Worm (Caenorhabditis elegans) whole organism, L4 larva: Measurements from ENCODE around the gene ifta-2.

Source experiments
- F26F4.8 ChIP-seq: fragments of 200-800 bp; sonication (Bioruptor generic); conservative IDR thresholded peaks from 2 replicates; pipeline ENCODE4 v1.3.6; 2022; ENCODE audit warnings: missing genetic modification characterization, missing compliant biosample characterization
- T26A8.4 ChIP-seq: fragments of 200-800 bp; sonication (Bioruptor generic); IDR thresholded peaks from 2 replicates; pipeline ENCODE4 v1.3.6; 2022; ENCODE audit warnings: missing genetic modification characterization, missing compliant biosample characterization
- ama-1 ChIP-seq: fragments of 150-350 bp; optimal IDR thresholded peaks from 2 replicates; lab custom pipeline; 2014; ENCODE audit warnings: inconsistent platforms, mixed read lengths
- ceh-32 ChIP-seq: sonication (generic microtip); optimal IDR thresholded peaks from 2 replicates; lab custom pipeline; 2016; ENCODE audit warnings: mild to moderate bottlenecking, missing genetic modification characterization, missing compliant biosample characterization; ENCODE audit not compliant: poor library complexity
- ceh-44 ChIP-seq: fragments of 200-800 bp; sonication (Bioruptor generic); IDR thresholded peaks from 2 replicates; pipeline ENCODE4 v1.3.6; 2022; ENCODE audit warnings: missing genetic modification reagents, missing genetic modification characterization, missing compliant biosample characterization
- egl-27 ChIP-seq: sonication (generic microtip); optimal IDR thresholded peaks from 3 replicates; lab custom pipeline; 2017; ENCODE audit warnings: missing biosample characterization, missing genetic modification reagents, missing genetic modification characterization
- hlh-11 ChIP-seq: fragments of 200-800 bp; sonication (Bioruptor generic); optimal IDR thresholded peaks from 2 replicates; lab custom pipeline; 2018; ENCODE audit warnings: mild to moderate bottlenecking, missing genetic modification characterization, missing compliant biosample characterization
- hlh-30 ChIP-seq: sonication (generic microtip); optimal IDR thresholded peaks from 2 replicates; lab custom pipeline; 2017; ENCODE audit warnings: antibody characterized with exemption, mild to moderate bottlenecking, missing genetic modification characterization, missing compliant biosample characterization; ENCODE audit not compliant: insufficient read depth
- lin-38 ChIP-seq: fragments of 200-800 bp; sonication (Bioruptor generic); IDR thresholded peaks from 2 replicates; pipeline ENCODE4 v1.3.6; 2022; ENCODE audit warnings: missing genetic modification reagents, missing genetic modification characterization, missing compliant biosample characterization
- mep-1 ChIP-seq: fragments of 150-350 bp; sonication (generic microtip); optimal IDR thresholded peaks from 3 replicates; lab custom pipeline; 2014; ENCODE audit warnings: missing biosample characterization, missing genetic modification characterization
- nhr-102 ChIP-seq: sonication (generic microtip); optimal IDR thresholded peaks from 2 replicates; lab custom pipeline; 2016; ENCODE audit warnings: mild to moderate bottlenecking, missing genetic modification characterization, moderate library complexity, missing compliant biosample characterization
- nhr-42 ChIP-seq: fragments of 200-800 bp; sonication (Bioruptor generic); IDR thresholded peaks from 2 replicates; pipeline ENCODE4 v1.3.6; 2022; ENCODE audit warnings: missing genetic modification characterization, missing compliant biosample characterization
- pha-4 ChIP-seq, 2 experiments: fragments of 150-350 bp in 1 of 2; fragments of 200-800 bp in 1 of 2; sonication (Bioruptor generic) in 1 of 2; IDR thresholded peaks in 1 of 2; optimal IDR thresholded peaks in 1 of 2; 2 replicates each; pipeline versions ENCODE4 v1.3.6 to Lab custom; 2014 to 2022; ENCODE audit warnings: missing genetic modification characterization in 2 of 2, missing genetic modification reagents in 2 of 2, missing biosample characterization in 1 of 2, missing compliant biosample characterization in 1 of 2
- spr-1 ChIP-seq: sonication (generic microtip); optimal IDR thresholded peaks from 2 replicates; lab custom pipeline; 2016; ENCODE audit warnings: mild to moderate bottlenecking, missing genetic modification characterization, missing compliant biosample characterization

- TF ChIP-seq ceh-32 (tag; lab: Kevin White, UChicago), result no peak
- TF ChIP-seq ama-1 (lab: Kevin White, UChicago), result no peak
- TF ChIP-seq nhr-42 (GFP tag; lab: Robert Waterston, UW), result no peak
- no peak for TF ChIP-seq spr-1 (tag; lab: Kevin White, UChicago)
- TF ChIP-seq T26A8.4, result no peak
- TF ChIP-seq hlh-11 (tag; lab: Kevin White, UChicago), result no peak
- TF ChIP-seq pha-4 (GFP tag; IDR thresholded peaks at IDR 0.05; lab: Robert Waterston, UW), result no peak
- TF ChIP-seq pha-4 (tag; optimal IDR thresholded peaks at IDR 0.05; lab: Kevin White, UChicago), result no peak
- no peak for TF ChIP-seq hlh-30
- TF ChIP-seq lin-38, result 0 out of 2 replicates have a peak, but pooled peaks have one; percentile 10
- TF ChIP-seq mep-1 (tag; lab: Kevin White, UChicago), result no peak
- no peak for TF ChIP-seq egl-27
- TF ChIP-seq F26F4.8 (GFP tag; lab: Robert Waterston, UW), result no peak
- no peak for TF ChIP-seq ceh-44 (GFP tag; lab: Robert Waterston, UW)
- no peak for TF ChIP-seq nhr-102
These were observed 13.7 kb downstream of the ifta-2 start, which contains the start of gene zipt-7.1 for ce11 chrIV:17287908-17288675.
